Worm (Caenorhabditis elegans) whole organism, L2 larva: ENCODE results near the gene srx-90.
A peak's percentile ranks its signal among the peaks of the same experiment; 100 is the strongest.

Experiments used
- F13H6.1 ChIP-seq: sonication (generic microtip); optimal IDR thresholded peaks from 2 replicates; lab custom pipeline; 2016; ENCODE audit warnings: missing genetic modification characterization, missing compliant biosample characterization
- elt-1 ChIP-seq: fragments of 150-350 bp; optimal IDR thresholded peaks from 2 replicates; lab custom pipeline; 2014; ENCODE audit warnings: missing biosample characterization, missing genetic modification characterization
- elt-3 ChIP-seq: sonication (generic microtip); optimal IDR thresholded peaks from 2 replicates; lab custom pipeline; 2017; ENCODE audit warnings: missing biosample characterization, missing genetic modification characterization
- lin-13 ChIP-seq: fragments of 150-350 bp; optimal IDR thresholded peaks from 2 replicates; lab custom pipeline; 2014; ENCODE audit warnings: missing biosample characterization, missing genetic modification reagents, missing genetic modification characterization
- lin-39 ChIP-seq: fragments of 150-350 bp; optimal IDR thresholded peaks from 2 replicates; lab custom pipeline; 2014; ENCODE audit warnings: missing biosample characterization, missing genetic modification reagents, missing genetic modification characterization
- lsy-2 ChIP-seq, 2 experiments: fragments of 150-350 bp in 1 of 2; sonication (generic microtip) in 1 of 2; optimal IDR thresholded peaks; 2 replicates each; lab custom pipeline; 2014 to 2017; ENCODE audit warnings: missing biosample characterization in 2 of 2, missing genetic modification characterization in 2 of 2
- mab-5 ChIP-seq: fragments of 150-350 bp; optimal IDR thresholded peaks from 2 replicates; lab custom pipeline; 2014; ENCODE audit warnings: missing biosample characterization, missing genetic modification characterization
- nhr-12 ChIP-seq: fragments of 150-350 bp; optimal IDR thresholded peaks from 2 replicates; lab custom pipeline; 2014; ENCODE audit warnings: missing biosample characterization, missing genetic modification characterization
- skn-1 ChIP-seq: sonication (generic microtip); optimal IDR thresholded peaks from 2 replicates; lab custom pipeline; 2017; ENCODE audit warnings: missing biosample characterization, missing genetic modification characterization
- sma-3 ChIP-seq: sonication (generic microtip); optimal IDR thresholded peaks from 2 replicates; lab custom pipeline; 2016; ENCODE audit warnings: missing genetic modification reagents, missing genetic modification characterization, missing compliant biosample characterization
- snpc-4 ChIP-seq: fragments of 150-350 bp; optimal IDR thresholded peaks from 2 replicates; lab custom pipeline; 2014; ENCODE audit warnings: missing biosample characterization, missing genetic modification characterization
- unc-39 ChIP-seq: fragments of 150-350 bp; optimal IDR thresholded peaks from 2 replicates; lab custom pipeline; 2014; ENCODE audit warnings: missing biosample characterization, missing genetic modification characterization

DNA sequence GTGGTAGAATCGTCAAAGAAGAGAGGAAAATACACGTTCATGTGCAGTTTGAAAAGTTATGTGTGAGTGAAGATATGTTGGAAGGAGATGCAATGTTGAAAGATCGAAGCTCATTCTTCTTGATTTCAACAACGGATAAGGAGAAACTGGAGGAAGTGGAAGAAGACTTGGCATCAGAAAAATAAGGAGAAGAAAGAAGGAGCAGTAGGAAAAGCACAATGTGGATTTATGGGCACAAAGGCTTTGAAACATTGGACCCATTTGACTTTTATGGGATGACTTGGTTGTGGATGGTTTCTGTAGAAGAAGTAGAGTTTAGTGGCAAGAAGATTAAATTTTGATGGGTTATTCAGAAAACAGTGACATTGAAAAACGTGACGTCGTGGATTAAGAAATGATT lies 39.2 kb downstream of the srx-90 start:
- no peak for TF ChIP-seq lin-39 (tag; lab: Kevin White, UChicago)
- no peak for TF ChIP-seq skn-1 (tag; lab: Kevin White, UChicago)
- TF ChIP-seq snpc-4 (tag; lab: Kevin White, UChicago): no peak
- TF ChIP-seq unc-39 (tag; lab: Kevin White, UChicago): no peak
- TF ChIP-seq lin-13 (GFP tag; lab: Kevin White, UChicago): no peak
- TF ChIP-seq nhr-12 (tag; lab: Kevin White, UChicago): no peak
- no peak for TF ChIP-seq elt-1
- TF ChIP-seq F13H6.1: no peak
- no peak for TF ChIP-seq sma-3 (GFP tag; lab: Kevin White, UChicago)
- TF ChIP-seq lsy-2 (tag; optimal IDR thresholded peaks at IDR 0.05; lab: Kevin White, UChicago): no peak
- peak; percentile 58 for TF ChIP-seq mab-5 (tag; lab: Kevin White, UChicago)
- TF ChIP-seq elt-3 (tag; lab: Kevin White, UChicago): no peak
